Fruit fly (Drosophila melanogaster) Kc167 (cell line): ENCODE data around the gene Rbp1.

Experiments used
- h ChIP-seq: fragments of >200 bp; optimal IDR thresholded peaks from 3 replicates; lab custom pipeline; 2018; ENCODE audit warnings: missing external identifiers

Rbp1 gene

dm6 chr3R:10834893-10835292 lies 50.7 kb downstream of the Rbp1 start:
- no peak for TF ChIP-seq h (lab: Kevin White, UChicago)
